Fruit fly (Drosophila melanogaster) whole organism, embryonic: ENCODE data around the gene sing.

Experiments
- ATbp ChIP-seq: fragments of 200-800 bp; sonication (Bioruptor generic); optimal IDR thresholded peaks from 2 replicates; lab custom pipeline; 2017; ENCODE audit warnings: missing biosample characterization, mild to moderate bottlenecking, missing genetic modification characterization, missing genetic modification reagents
- Asciz ChIP-seq: fragments of 200-800 bp; sonication (Bioruptor generic); optimal IDR thresholded peaks from 2 replicates; lab custom pipeline; 2017; ENCODE audit warnings: missing biosample characterization, mild to moderate bottlenecking, missing genetic modification characterization, missing genetic modification reagents
- CG10979 ChIP-seq: fragments of 200-800 bp; sonication (Bioruptor generic); optimal IDR thresholded peaks from 2 replicates; lab custom pipeline; 2018; ENCODE audit warnings: missing biosample characterization, mild to moderate bottlenecking, missing genetic modification characterization, moderate library complexity
- CG11093 ChIP-seq: fragments of 200-800 bp; sonication (Bioruptor generic); IDR thresholded peaks from 3 replicates; pipeline ENCODE4 v1.3.6; 2022; ENCODE audit warnings: missing biosample characterization, missing genetic modification characterization
- CG11504 ChIP-seq: fragments of 200-800 bp; sonication (Bioruptor generic); optimal IDR thresholded peaks from 3 replicates; lab custom pipeline; 2019; ENCODE audit warnings: missing biosample characterization, mild to moderate bottlenecking, missing genetic modification characterization, moderate library complexity
- CG12391 ChIP-seq: fragments of 200-800 bp; sonication (Bioruptor generic); optimal IDR thresholded peaks from 3 replicates; lab custom pipeline; 2018; ENCODE audit warnings: missing biosample characterization, mild to moderate bottlenecking, missing genetic modification characterization, moderate library complexity
- CG14441 ChIP-seq: fragments of 200-800 bp; sonication (Bioruptor generic); IDR thresholded peaks from 2 replicates; pipeline ENCODE4 v1.3.6; 2022; ENCODE audit warnings: missing biosample characterization, missing genetic modification characterization
- CG17361 ChIP-seq: fragments of 200-800 bp; sonication (Bioruptor generic); IDR thresholded peaks from 3 replicates; pipeline ENCODE4 v1.3.6; 2022; ENCODE audit warnings: missing biosample characterization, missing genetic modification characterization
- CG17385 ChIP-seq: fragments of 200-800 bp; sonication (Bioruptor generic); optimal IDR thresholded peaks from 3 replicates; lab custom pipeline; 2018; ENCODE audit warnings: missing biosample characterization, mild to moderate bottlenecking, missing genetic modification characterization
- CG18262 ChIP-seq: fragments of 200-800 bp; optimal IDR thresholded peaks from 3 replicates; lab custom pipeline; 2019; ENCODE audit warnings: missing biosample characterization, mild to moderate bottlenecking, missing genetic modification characterization, moderate library complexity
- CG18476 ChIP-seq: fragments of 200-800 bp; sonication (Bioruptor generic); optimal IDR thresholded peaks from 2 replicates; lab custom pipeline; 2016; ENCODE audit warnings: missing biosample characterization, mild to moderate bottlenecking, missing genetic modification characterization
- CG2678 ChIP-seq: fragments of 200-800 bp; sonication (Bioruptor generic); optimal IDR thresholded peaks from 3 replicates; lab custom pipeline; 2019; ENCODE audit warnings: missing biosample characterization, mild to moderate bottlenecking, missing genetic modification characterization, moderate library complexity
- CG2712 ChIP-seq: fragments of 200-800 bp; optimal IDR thresholded peaks from 3 replicates; lab custom pipeline; 2019; ENCODE audit warnings: missing biosample characterization, mild to moderate bottlenecking, missing genetic modification characterization, moderate library complexity
- CG31441 ChIP-seq: fragments of 200-800 bp; sonication (Bioruptor generic); IDR thresholded peaks from 2 replicates; pipeline ENCODE4 v1.3.6; 2022; ENCODE audit warnings: missing biosample characterization, missing genetic modification characterization
- CG33557 ChIP-seq: fragments of 200-800 bp; sonication (Bioruptor generic); optimal IDR thresholded peaks from 2 replicates; lab custom pipeline; 2019; ENCODE audit warnings: missing biosample characterization, mild to moderate bottlenecking, missing genetic modification characterization, moderate library complexity
- CG4707 ChIP-seq: fragments of 200-800 bp; sonication (Bioruptor generic); optimal IDR thresholded peaks from 2 replicates; lab custom pipeline; 2018; ENCODE audit warnings: missing biosample characterization, mild to moderate bottlenecking, missing genetic modification characterization, moderate library complexity
- CG6689 ChIP-seq: fragments of 200-800 bp; sonication (Bioruptor generic); IDR thresholded peaks from 2 replicates; pipeline ENCODE4 v1.3.6; 2022; ENCODE audit warnings: missing biosample characterization, missing genetic modification characterization
- CG6791 ChIP-seq: fragments of 200-800 bp; sonication (Bioruptor generic); IDR thresholded peaks from 3 replicates; pipeline ENCODE4 v1.3.6; 2022; ENCODE audit warnings: missing biosample characterization, missing genetic modification characterization; ENCODE audit not compliant: partially characterized antibody
- CG7839 ChIP-seq: fragments of 200-800 bp; sonication (Bioruptor generic); optimal IDR thresholded peaks from 3 replicates; lab custom pipeline; 2018; ENCODE audit warnings: missing biosample characterization, mild to moderate bottlenecking, missing genetic modification characterization, moderate library complexity
- CG8388 ChIP-seq: fragments of 200-800 bp; sonication (Bioruptor generic); optimal IDR thresholded peaks from 2 replicates; lab custom pipeline; 2019; ENCODE audit warnings: missing biosample characterization, mild to moderate bottlenecking, missing genetic modification characterization, moderate library complexity
- CoRest ChIP-seq: fragments of 200-800 bp; sonication (Bioruptor generic); optimal IDR thresholded peaks from 3 replicates; lab custom pipeline; 2018; ENCODE audit warnings: missing biosample characterization, mild to moderate bottlenecking, missing genetic modification characterization, moderate library complexity
- Ets65A ChIP-seq: fragments of 200-800 bp; sonication (Bioruptor generic); peaks from one replicate; lab custom pipeline; 2016; ENCODE audit warnings: missing biosample characterization, missing genetic modification characterization
- HmgZ ChIP-seq: fragments of 200-800 bp; sonication (Bioruptor generic); optimal IDR thresholded peaks from 2 replicates; lab custom pipeline; 2018; ENCODE audit warnings: missing biosample characterization, mild to moderate bottlenecking, missing genetic modification characterization
- Hr51 ChIP-seq, 2 experiments: fragments of 200-800 bp; sonication (Bioruptor generic); optimal IDR thresholded peaks; 2 replicates in 1 of 2; 3 replicates in 1 of 2; lab custom pipeline; 2016 to 2018; ENCODE audit warnings: missing biosample characterization in 2 of 2, missing genetic modification characterization in 2 of 2, mild to moderate bottlenecking in 1 of 2, moderate library complexity in 1 of 2
- MBD-R2 ChIP-seq: fragments of 200-800 bp; sonication (Bioruptor generic); IDR thresholded peaks from 2 replicates; pipeline ENCODE4 v1.3.6; 2022; ENCODE audit warnings: missing biosample characterization, missing genetic modification characterization
- Oli ChIP-seq: fragments of 200-800 bp; sonication (Bioruptor generic); optimal IDR thresholded peaks from 2 replicates; lab custom pipeline; 2018; ENCODE audit warnings: missing biosample characterization, mild to moderate bottlenecking, missing genetic modification characterization, moderate library complexity
- Sox100B ChIP-seq: fragments of 200-800 bp; sonication (Bioruptor generic); optimal IDR thresholded peaks from 3 replicates; lab custom pipeline; 2018; ENCODE audit warnings: missing biosample characterization, mild to moderate bottlenecking, missing genetic modification characterization
- Sox102F ChIP-seq: fragments of 200-800 bp; sonication (Bioruptor generic); optimal IDR thresholded peaks from 2 replicates; lab custom pipeline; 2018; ENCODE audit warnings: missing biosample characterization, mild to moderate bottlenecking, missing genetic modification characterization, moderate library complexity
- aop ChIP-seq: fragments of 200-800 bp; sonication (Bioruptor generic); IDR thresholded peaks from 2 replicates; pipeline ENCODE4 v1.3.6; 2022; ENCODE audit warnings: missing biosample characterization, missing genetic modification characterization
- ap ChIP-seq: fragments of 200-800 bp; sonication (Bioruptor generic); IDR thresholded peaks from 2 replicates; pipeline ENCODE4 v1.3.6; 2022; ENCODE audit warnings: missing biosample characterization, missing genetic modification characterization
- az2 ChIP-seq: fragments of 200-800 bp; sonication (Bioruptor generic); optimal IDR thresholded peaks from 3 replicates; lab custom pipeline; 2016; ENCODE audit warnings: missing biosample characterization, missing genetic modification characterization
- bsh ChIP-seq, 2 experiments: fragments of 200-800 bp; sonication (Bioruptor generic); optimal IDR thresholded peaks; 2 replicates each; lab custom pipeline; 2017 to 2018; ENCODE audit warnings: mild to moderate bottlenecking in 2 of 2, missing biosample characterization in 2 of 2, missing genetic modification characterization in 2 of 2, moderate library complexity in 1 of 2
- cad ChIP-seq: fragments of >200 bp; optimal IDR thresholded peaks from 2 replicates; lab custom pipeline; 2017; ENCODE audit warnings: missing biosample characterization, missing genetic modification characterization
- cg ChIP-seq: fragments of 200-800 bp; sonication (Bioruptor generic); optimal IDR thresholded peaks from 3 replicates; lab custom pipeline; 2019; ENCODE audit warnings: missing biosample characterization, mild to moderate bottlenecking, missing genetic modification characterization, moderate library complexity
- dmrt99B ChIP-seq: fragments of 200-800 bp; sonication (Bioruptor generic); optimal IDR thresholded peaks from 2 replicates; lab custom pipeline; 2018; ENCODE audit warnings: missing biosample characterization, mild to moderate bottlenecking, missing genetic modification characterization, moderate library complexity
- gem ChIP-seq: fragments of 200-800 bp; sonication (Bioruptor generic); optimal IDR thresholded peaks from 2 replicates; lab custom pipeline; 2019; ENCODE audit warnings: missing biosample characterization, mild to moderate bottlenecking, missing genetic modification characterization, moderate library complexity
- grau ChIP-seq: fragments of 200-800 bp; optimal IDR thresholded peaks from 3 replicates; lab custom pipeline; 2019; ENCODE audit warnings: missing biosample characterization, mild to moderate bottlenecking, missing genetic modification characterization, moderate library complexity
- nmo ChIP-seq: fragments of 200-800 bp; sonication (Bioruptor generic); optimal IDR thresholded peaks from 2 replicates; lab custom pipeline; 2018; ENCODE audit warnings: missing biosample characterization, mild to moderate bottlenecking, missing genetic modification characterization, moderate library complexity
- onecut ChIP-seq: fragments of 200-800 bp; sonication (Bioruptor generic); IDR thresholded peaks from 2 replicates; pipeline ENCODE4 v1.3.6; 2022; ENCODE audit warnings: missing biosample characterization, missing genetic modification characterization
- phol ChIP-seq: fragments of 200-800 bp; sonication (Bioruptor generic); optimal IDR thresholded peaks from 3 replicates; lab custom pipeline; 2018; ENCODE audit warnings: missing biosample characterization, mild to moderate bottlenecking, missing genetic modification characterization, moderate library complexity
- sens ChIP-seq: fragments of 200-800 bp; sonication (Bioruptor generic); peaks from one replicate; lab custom pipeline; 2016; ENCODE audit warnings: missing biosample characterization, missing genetic modification characterization
- slbo ChIP-seq: fragments of 200-800 bp; sonication (Bioruptor generic); IDR thresholded peaks from 2 replicates; pipeline ENCODE4 v1.3.6; 2022; ENCODE audit warnings: missing biosample characterization, missing genetic modification characterization
- stc ChIP-seq: fragments of 200-800 bp; sonication (Bioruptor generic); IDR thresholded peaks from 2 replicates; pipeline ENCODE4 v1.3.6; 2022; ENCODE audit warnings: missing biosample characterization, missing genetic modification characterization
- zf30C ChIP-seq: fragments of 200-800 bp; sonication (Bioruptor generic); optimal IDR thresholded peaks from 3 replicates; lab custom pipeline; 2018; ENCODE audit warnings: missing biosample characterization, mild to moderate bottlenecking, missing genetic modification characterization
- zfh1 ChIP-seq: fragments of 200-800 bp; sonication (Bioruptor generic); IDR thresholded peaks from 3 replicates; pipeline ENCODE4 v1.3.6; 2022; ENCODE audit warnings: missing biosample characterization, missing genetic modification characterization

The sing gene

dm6 chrX:16669849-16670248 lies 9.2 kb upstream of the sing start:
- TF ChIP-seq CG18476 (GFP tag; lab: Kevin White, UChicago) (no peak), slbo (no peak), CG14441 (GFP tag; lab: Robert Waterston, UW) (no peak), CG11093 (no peak), onecut (GFP tag; lab: Robert Waterston, UW) (no peak), CG6791 (GFP tag; lab: Robert Waterston, UW) (no peak), aop (GFP tag; lab: Robert Waterston, UW) (peak; percentile 58; the same call in 1 of the 2 replicates), CG4707 (GFP tag; lab: Kevin White, UChicago) (no peak), cg (GFP tag; lab: Kevin White, UChicago) (no peak)

- no peak for TF ChIP-seq HmgZ (tag; lab: Kevin White, UChicago)
- TF ChIP-seq bsh (GFP tag; optimal IDR thresholded peaks at IDR 0.05; lab: Kevin White, UChicago), result peak in 1 of 2 experiments; percentile 5
- no peak for TF ChIP-seq CG33557
- TF ChIP-seq ap (GFP tag; lab: Robert Waterston, UW), result no peak
- peak; percentile 52 for TF ChIP-seq dmrt99B (tag; lab: Kevin White, UChicago)
- peak; percentile 37 for TF ChIP-seq CG18262
- peak; percentile 28 for TF ChIP-seq CG12391
- no peak for TF ChIP-seq MBD-R2
- peak; percentile 6 for TF ChIP-seq nmo
- peak; percentile 69 for TF ChIP-seq grau (tag; lab: Kevin White, UChicago)
- TF ChIP-seq CG8388 (GFP tag; lab: Kevin White, UChicago), result peak; percentile 2
- TF ChIP-seq Oli (tag; lab: Kevin White, UChicago), result peak; percentile 29
- TF ChIP-seq zf30C (GFP tag; lab: Kevin White, UChicago), result no peak
- peak; percentile 31; the same call in 1 of the 3 replicates for TF ChIP-seq zfh1 (GFP tag; lab: Robert Waterston, UW)
- TF ChIP-seq cad (GFP tag; lab: Kevin White, UChicago), result no peak
- peak; percentile 21; the same call in 1 of the 2 replicates for TF ChIP-seq CG31441 (GFP tag; lab: Robert Waterston, UW)
- TF ChIP-seq CG2712, result peak; percentile 13
- peak; percentile 43 for TF ChIP-seq CG11504 (tag; lab: Kevin White, UChicago)
- TF ChIP-seq ATbp (GFP tag; lab: Kevin White, UChicago), result peak; percentile 29
- TF ChIP-seq Sox100B (GFP tag; lab: Kevin White, UChicago), result peak; percentile 38
- peak; percentile 52; the same call in 2 of the 3 replicates for TF ChIP-seq CG17361
- no peak for TF ChIP-seq stc (GFP tag; lab: Robert Waterston, UW)
- TF ChIP-seq CG2678 (tag; lab: Kevin White, UChicago), result peak; percentile 7
- TF ChIP-seq CG6689 (GFP tag; lab: Robert Waterston, UW), result 0 out of 2 replicates have a peak, but pooled peaks have one; percentile 9
- no peak for TF ChIP-seq CG10979 (tag; lab: Kevin White, UChicago)
- peak; percentile 51 for TF ChIP-seq gem (tag; lab: Kevin White, UChicago)
- peak; percentile 87 for TF ChIP-seq sens (GFP tag; lab: Kevin White, UChicago)
- peak; percentile 19 for TF ChIP-seq Sox102F (GFP tag; lab: Kevin White, UChicago)
- TF ChIP-seq phol (tag; lab: Kevin White, UChicago), result peak; percentile 29
- TF ChIP-seq Ets65A (GFP tag; lab: Kevin White, UChicago), result peak; percentile 9
- peak; percentile 10 for TF ChIP-seq Asciz
- peak in 1 of 2 experiments; percentile 44 for TF ChIP-seq Hr51 (GFP tag; optimal IDR thresholded peaks at IDR 0.05; lab: Kevin White, UChicago)
- peak; percentile 31 for TF ChIP-seq CG7839 (tag; lab: Kevin White, UChicago)
- TF ChIP-seq az2 (GFP tag; lab: Kevin White, UChicago), result peak; percentile 13
- TF ChIP-seq CG17385 (GFP tag; lab: Kevin White, UChicago), result peak; percentile 18
- TF ChIP-seq CoRest, result peak; percentile 17
- TF ChIP-seq, all 482 proteins: peak for 28
Observed at dm6 chrX:16670262-16670661, 8.8 kb upstream of the sing start.
